Worm (Caenorhabditis elegans): Measurements from ENCODE around the gene rpm-1.

DNA sequence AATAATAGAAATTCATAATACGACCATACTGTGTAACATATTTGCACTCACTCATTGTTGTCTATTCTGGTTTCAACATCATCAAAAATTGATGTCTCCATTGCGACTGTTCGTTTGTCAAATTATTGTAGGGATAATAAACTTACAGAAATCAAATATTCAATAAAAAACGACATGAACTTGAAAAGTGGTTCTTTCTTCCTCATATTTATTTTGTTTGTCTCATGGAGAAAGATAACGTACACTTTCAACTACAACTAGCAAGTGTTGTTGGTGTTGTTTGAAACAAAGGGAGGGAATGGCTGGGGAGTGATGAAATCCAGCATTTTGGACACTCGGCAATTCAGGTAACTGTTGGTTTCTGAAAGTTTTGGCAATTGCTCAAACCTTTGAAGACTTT lies 53.8 kb downstream of the rpm-1 start, which contains the start of gene B0507.9:
- TF ChIP-seq W03F9.2 (tag; optimal IDR thresholded peaks at IDR 0.05) (no peak), him-1 (tag; optimal IDR thresholded peaks at IDR 0.05) (no peak)
